1 fruit fly cellular context compared by ENCODE assay signal in the genomic region with DNA sequence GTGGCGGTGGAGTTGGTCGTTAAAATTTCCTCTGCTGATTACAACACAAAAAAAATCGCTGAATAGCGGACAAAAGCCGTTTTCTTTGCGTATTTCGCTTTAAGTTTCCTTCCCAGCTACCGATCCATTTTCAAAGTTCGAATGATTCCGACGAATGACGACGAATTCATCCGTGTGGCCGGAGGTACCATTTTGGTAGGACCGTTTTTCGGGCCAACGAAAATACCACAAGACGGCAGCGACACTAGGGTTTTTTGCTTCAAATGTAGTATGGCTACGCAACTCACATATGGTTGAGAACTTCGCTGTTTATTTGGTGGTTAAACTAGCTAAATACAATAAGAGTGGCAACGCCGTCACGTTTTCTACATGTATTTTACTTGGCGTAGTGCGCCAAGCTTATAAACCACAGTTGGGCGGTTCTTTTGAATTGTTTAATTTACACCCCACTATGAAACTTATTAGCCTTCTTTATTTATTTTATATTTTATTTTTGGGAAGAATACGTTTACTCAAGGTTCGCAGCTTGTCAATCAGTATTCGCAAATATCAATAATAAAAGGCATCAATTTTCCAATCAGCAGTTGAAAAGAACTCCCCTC.
TF ChIP-seq lines count a peak whose summit lies in the region.

A gene (minus strand): TSS at position 179 of the 602 bp plus-strand sequence.

TF ChIP-seq in whole organism, embryonic, 481 proteins besides CTCF, POLR2A, EP300 and RAD21 (continued from another document):
- TF ChIP-seq Mad (GFP tag; optimal IDR thresholded peaks at IDR 0.05; lab: Kevin White, UChicago), result peak; percentile 60
- TF ChIP-seq org-1 (GFP tag; optimal IDR thresholded peaks at IDR 0.05; lab: Kevin White, UChicago), result peak; percentile 29
- TF ChIP-seq pnt (GFP tag; optimal IDR thresholded peaks at IDR 0.05; lab: Kevin White, UChicago), result peak; percentile 7
- no peak for TF ChIP-seq sens-2 (GFP tag; IDR thresholded peaks at IDR 0.05; lab: Robert Waterston, UW)
- peak; percentile 27 for TF ChIP-seq CG2875 (GFP tag; optimal IDR thresholded peaks at IDR 0.05; lab: Kevin White, UChicago)
- TF ChIP-seq B-H2 (GFP tag; optimal IDR thresholded peaks at IDR 0.05; lab: Kevin White, UChicago), result peak; percentile 57
- peak; percentile 41 for TF ChIP-seq dpn (GFP tag; optimal IDR thresholded peaks at IDR 0.05; lab: Kevin White, UChicago)
- TF ChIP-seq knrl (GFP tag; IDR thresholded peaks at IDR 0.05; lab: Robert Waterston, UW; ENCODE audit: partially characterized antibody), result no peak
- peak; percentile 70 for TF ChIP-seq CG9727 (GFP tag; optimal IDR thresholded peaks at IDR 0.05; lab: Kevin White, UChicago)
- TF ChIP-seq repo (GFP tag; optimal IDR thresholded peaks at IDR 0.05; lab: Kevin White, UChicago), result no peak
- no peak for TF ChIP-seq CG3726 (GFP tag; IDR thresholded peaks at IDR 0.05; lab: Robert Waterston, UW)
- peak; percentile 99 for TF ChIP-seq Lhr (GFP tag; optimal IDR thresholded peaks at IDR 0.05; lab: Kevin White, UChicago)
- TF ChIP-seq CG33557 (GFP tag; optimal IDR thresholded peaks at IDR 0.05; lab: Kevin White, UChicago), result peak; percentile 28
- TF ChIP-seq CG17385 (GFP tag; optimal IDR thresholded peaks at IDR 0.05; lab: Kevin White, UChicago), result peak; percentile 61
- no peak for TF ChIP-seq Xrp1 (GFP tag; IDR thresholded peaks at IDR 0.05; lab: Robert Waterston, UW)
- TF ChIP-seq CG12769 (tag; optimal IDR thresholded peaks at IDR 0.05; lab: Kevin White, UChicago), result peak; percentile 80
- peak; percentile 78 for TF ChIP-seq nmo (GFP tag; optimal IDR thresholded peaks at IDR 0.05; lab: Kevin White, UChicago)
- peak; percentile 30 for TF ChIP-seq Blimp-1 (GFP tag; optimal IDR thresholded peaks at IDR 0.05; lab: Kevin White, UChicago)
- no peak for TF ChIP-seq jumu (GFP tag; optimal IDR thresholded peaks at IDR 0.05; lab: Kevin White, UChicago)
- TF ChIP-seq CG17186 (GFP tag; optimal IDR thresholded peaks at IDR 0.05; lab: Kevin White, UChicago), result peak; percentile 80
- TF ChIP-seq CG1024 (GFP tag; IDR thresholded peaks at IDR 0.05; lab: Robert Waterston, UW), result no peak
- peak; percentile 100 for TF ChIP-seq gfzf (GFP tag; optimal IDR thresholded peaks at IDR 0.05; lab: Kevin White, UChicago)
- TF ChIP-seq lola (GFP tag; optimal IDR thresholded peaks at IDR 0.05; lab: Kevin White, UChicago), result peak in 2 of 3 experiments; percentile 16 to 30
- peak; percentile 45 for TF ChIP-seq salm (tag; optimal IDR thresholded peaks at IDR 0.05; lab: Kevin White, UChicago)
- peak; percentile 92 for TF ChIP-seq CG1603 (tag; optimal IDR thresholded peaks at IDR 0.05; lab: Kevin White, UChicago)
- TF ChIP-seq trem (tag; optimal IDR thresholded peaks at IDR 0.05; lab: Kevin White, UChicago), result peak; percentile 92
- no peak for TF ChIP-seq CG5953 (GFP tag; IDR thresholded peaks at IDR 0.05; lab: Robert Waterston, UW)
- TF ChIP-seq pho (GFP tag; optimal IDR thresholded peaks at IDR 0.05; lab: Kevin White, UChicago), result peak; percentile 60
- TF ChIP-seq Awh (GFP tag; IDR thresholded peaks at IDR 0.05; lab: Robert Waterston, UW), result no peak
- peak; percentile 33 for TF ChIP-seq Dip3 (GFP tag; optimal IDR thresholded peaks at IDR 0.05; lab: Kevin White, UChicago)
- no peak for TF ChIP-seq CG9437 (GFP tag; optimal IDR thresholded peaks at IDR 0.05; lab: Kevin White, UChicago)
- TF ChIP-seq Chrac-16 (GFP tag; optimal IDR thresholded peaks at IDR 0.05; lab: Kevin White, UChicago), result peak; percentile 12
- TF ChIP-seq sna (GFP tag; IDR thresholded peaks at IDR 0.05; lab: Robert Waterston, UW; ENCODE audit: partially characterized antibody), result no peak
- no peak for TF ChIP-seq CG10959 (GFP tag; IDR thresholded peaks at IDR 0.05; lab: Robert Waterston, UW)
- peak; percentile 2 for TF ChIP-seq CG1233 (GFP tag; optimal IDR thresholded peaks at IDR 0.05; lab: Kevin White, UChicago)
- peak; percentile 57 for TF ChIP-seq unpg (GFP tag; optimal IDR thresholded peaks at IDR 0.05; lab: Kevin White, UChicago)
- TF ChIP-seq CG6175 (GFP tag; IDR thresholded peaks at IDR 0.05; lab: Robert Waterston, UW), result no peak
- no peak for TF ChIP-seq zen2 (GFP tag; IDR thresholded peaks at IDR 0.05; lab: Robert Waterston, UW; ENCODE audit: partially characterized antibody)
- TF ChIP-seq stwl (tag; optimal IDR thresholded peaks at IDR 0.05; lab: Kevin White, UChicago), result peak; percentile 60
- peak; percentile 42 for TF ChIP-seq CG4424 (GFP tag; optimal IDR thresholded peaks at IDR 0.05; lab: Kevin White, UChicago)
- TF ChIP-seq CG18476 (GFP tag; optimal IDR thresholded peaks at IDR 0.05; lab: Kevin White, UChicago), result no peak
- peak; percentile 28 for TF ChIP-seq CG9817 (tag; optimal IDR thresholded peaks at IDR 0.05; lab: Kevin White, UChicago)
- TF ChIP-seq bigmax (GFP tag; optimal IDR thresholded peaks at IDR 0.05; lab: Kevin White, UChicago), result peak; percentile 48
- peak in 1 of 2 experiments; percentile 14 for TF ChIP-seq bsh (GFP tag; optimal IDR thresholded peaks at IDR 0.05; lab: Kevin White, UChicago)
- no peak for TF ChIP-seq ro (GFP tag; IDR thresholded peaks at IDR 0.05; lab: Robert Waterston, UW)
- TF ChIP-seq CG12071 (GFP tag; optimal IDR thresholded peaks at IDR 0.05; lab: Kevin White, UChicago), result peak; percentile 70
- peak; percentile 56 for TF ChIP-seq oc (tag; optimal IDR thresholded peaks at IDR 0.05; lab: Kevin White, UChicago)
- TF ChIP-seq bcd (GFP tag; optimal IDR thresholded peaks at IDR 0.05; lab: Kevin White, UChicago), result peak; percentile 52
- TF ChIP-seq CG6254 (GFP tag; optimal IDR thresholded peaks at IDR 0.05; lab: Kevin White, UChicago), result no peak
- peak; percentile 13 for TF ChIP-seq HLH54F (GFP tag; optimal IDR thresholded peaks at IDR 0.05; lab: Kevin White, UChicago)
- peak; percentile 100 for TF ChIP-seq pzg (GFP tag; optimal IDR thresholded peaks at IDR 0.05; lab: Kevin White, UChicago)
- TF ChIP-seq sens (GFP tag; lab: Kevin White, UChicago), result peak; percentile 72
- TF ChIP-seq da (GFP tag; optimal IDR thresholded peaks at IDR 0.05; lab: Kevin White, UChicago), result peak; percentile 5
- TF ChIP-seq Deaf1 (tag; optimal IDR thresholded peaks at IDR 0.05; lab: Kevin White, UChicago), result peak; percentile 93
- no peak for TF ChIP-seq CG5245 (GFP tag; optimal IDR thresholded peaks at IDR 0.05; lab: Kevin White, UChicago)
- TF ChIP-seq p53 (GFP tag; optimal IDR thresholded peaks at IDR 0.05; lab: Kevin White, UChicago), result peak; percentile 25
- no peak for TF ChIP-seq z (GFP tag; IDR thresholded peaks at IDR 0.05; lab: Robert Waterston, UW)
- TF ChIP-seq sd (tag; optimal IDR thresholded peaks at IDR 0.05; lab: Kevin White, UChicago), result peak; percentile 56
- TF ChIP-seq lab (GFP tag; optimal IDR thresholded peaks at IDR 0.05; lab: Kevin White, UChicago), result peak; percentile 73
- TF ChIP-seq odd (GFP tag; optimal IDR thresholded peaks at IDR 0.05; lab: Kevin White, UChicago), result peak; percentile 72
- peak; percentile 73 for TF ChIP-seq scrt (GFP tag; optimal IDR thresholded peaks at IDR 0.05; lab: Kevin White, UChicago)
- peak; percentile 73; the same call in 2 of the 3 replicates for TF ChIP-seq CG7357 (GFP tag; IDR thresholded peaks at IDR 0.05; lab: Robert Waterston, UW)
- peak; percentile 52 for TF ChIP-seq luna (GFP tag; optimal IDR thresholded peaks at IDR 0.05; lab: Kevin White, UChicago)
- TF ChIP-seq YL-1 (GFP tag; optimal IDR thresholded peaks at IDR 0.05; lab: Kevin White, UChicago), result peak; percentile 86
- TF ChIP-seq pfk (GFP tag; optimal IDR thresholded peaks at IDR 0.05; lab: Kevin White, UChicago), result peak; percentile 43
- peak; percentile 73 for TF ChIP-seq CG2116 (GFP tag; optimal IDR thresholded peaks at IDR 0.05; lab: Kevin White, UChicago)
- TF ChIP-seq CG31388 (GFP tag; optimal IDR thresholded peaks at IDR 0.05; lab: Kevin White, UChicago), result no peak
- no peak for TF ChIP-seq Sox102F (GFP tag; optimal IDR thresholded peaks at IDR 0.05; lab: Kevin White, UChicago)
- peak; percentile 20 for TF ChIP-seq HmgD (GFP tag; optimal IDR thresholded peaks at IDR 0.05; lab: Kevin White, UChicago)
- peak; percentile 27 for TF ChIP-seq CG2120 (GFP tag; optimal IDR thresholded peaks at IDR 0.05; lab: Kevin White, UChicago)
- TF ChIP-seq dm (GFP tag; optimal IDR thresholded peaks at IDR 0.05; lab: Kevin White, UChicago), result peak; percentile 9
- peak; percentile 42 for TF ChIP-seq Dad (GFP tag; optimal IDR thresholded peaks at IDR 0.05; lab: Kevin White, UChicago)
- peak; percentile 45 for TF ChIP-seq gsb-n (tag; optimal IDR thresholded peaks at IDR 0.05; lab: Kevin White, UChicago)
- peak; percentile 76 for TF ChIP-seq mirr (GFP tag; optimal IDR thresholded peaks at IDR 0.05; lab: Kevin White, UChicago)
- TF ChIP-seq CG15011 (GFP tag; optimal IDR thresholded peaks at IDR 0.05; lab: Kevin White, UChicago), result peak; percentile 52
- TF ChIP-seq zfh2 (GFP tag; optimal IDR thresholded peaks at IDR 0.05; lab: Kevin White, UChicago), result peak; percentile 39
- peak; percentile 3 for TF ChIP-seq Fer3 (tag; optimal IDR thresholded peaks at IDR 0.05; lab: Kevin White, UChicago)
- TF ChIP-seq kni (GFP tag; optimal IDR thresholded peaks at IDR 0.05; lab: Kevin White, UChicago), result no peak
- peak; percentile 54 for TF ChIP-seq grau (tag; optimal IDR thresholded peaks at IDR 0.05; lab: Kevin White, UChicago)
- peak; percentile 38 for TF ChIP-seq CG18764 (GFP tag; optimal IDR thresholded peaks at IDR 0.05; lab: Kevin White, UChicago)
- TF ChIP-seq CG18011 (GFP tag; optimal IDR thresholded peaks at IDR 0.05; lab: Kevin White, UChicago), result no peak
- TF ChIP-seq ems (GFP tag; optimal IDR thresholded peaks at IDR 0.05; lab: Kevin White, UChicago), result peak; percentile 29
- TF ChIP-seq Oaz (GFP tag; IDR thresholded peaks at IDR 0.05; lab: Robert Waterston, UW), result no peak
- TF ChIP-seq bab2 (GFP tag; optimal IDR thresholded peaks at IDR 0.05; lab: Kevin White, UChicago), result peak; percentile 16
- TF ChIP-seq Vsx1 (GFP tag; optimal IDR thresholded peaks at IDR 0.05; lab: Kevin White, UChicago), result no peak
- TF ChIP-seq Myb (GFP tag; optimal IDR thresholded peaks at IDR 0.05; lab: Kevin White, UChicago), result peak; percentile 82
- TF ChIP-seq CG11560 (tag; IDR thresholded peaks at IDR 0.05; lab: Robert Waterston, UW), result no peak
- peak; percentile 24 for TF ChIP-seq corto (GFP tag; optimal IDR thresholded peaks at IDR 0.05; lab: Kevin White, UChicago)
- TF ChIP-seq jigr1 (GFP tag; IDR thresholded peaks at IDR 0.05; lab: Robert Waterston, UW), result no peak
- no peak for TF ChIP-seq Hr3 (GFP tag; optimal IDR thresholded peaks at IDR 0.05; lab: Kevin White, UChicago)
- TF ChIP-seq CG18619 (GFP tag; optimal IDR thresholded peaks at IDR 0.05; lab: Kevin White, UChicago), result peak; percentile 65
- peak; percentile 54 for TF ChIP-seq CG15269 (tag; optimal IDR thresholded peaks at IDR 0.05; lab: Kevin White, UChicago)
- TF ChIP-seq HLHmδ (GFP tag; optimal IDR thresholded peaks at IDR 0.05; lab: Kevin White, UChicago), result peak; percentile 95
- no peak for TF ChIP-seq CG7372 (GFP tag; IDR thresholded peaks at IDR 0.05; lab: Robert Waterston, UW)
- TF ChIP-seq sqz (GFP tag; optimal IDR thresholded peaks at IDR 0.05; lab: Kevin White, UChicago), result peak; percentile 88
- peak; percentile 65 for TF ChIP-seq Elba2 (GFP tag; optimal IDR thresholded peaks at IDR 0.05; lab: Kevin White, UChicago)
- peak; percentile 5 for TF ChIP-seq CG1647 (GFP tag; optimal IDR thresholded peaks at IDR 0.05; lab: Kevin White, UChicago)
- TF ChIP-seq pb (GFP tag; optimal IDR thresholded peaks at IDR 0.05; lab: Kevin White, UChicago), result no peak
- TF ChIP-seq Asciz (GFP tag; optimal IDR thresholded peaks at IDR 0.05; lab: Kevin White, UChicago), result peak; percentile 43
- TF ChIP-seq Bteb2 (GFP tag; optimal IDR thresholded peaks at IDR 0.05; lab: Kevin White, UChicago), result peak; percentile 25
- peak; percentile 70 for TF ChIP-seq PHDP (tag; optimal IDR thresholded peaks at IDR 0.05; lab: Kevin White, UChicago)
- TF ChIP-seq ttk (GFP tag; IDR thresholded peaks at IDR 0.05; lab: Robert Waterston, UW), result no peak
- TF ChIP-seq fu2 (GFP tag; optimal IDR thresholded peaks at IDR 0.05; lab: Kevin White, UChicago), result peak; percentile 4
- TF ChIP-seq ewg (GFP tag; optimal IDR thresholded peaks at IDR 0.05; lab: Kevin White, UChicago), result no peak
